Worm (Caenorhabditis elegans): Measurements from ENCODE around the gene str-32.

DNA sequence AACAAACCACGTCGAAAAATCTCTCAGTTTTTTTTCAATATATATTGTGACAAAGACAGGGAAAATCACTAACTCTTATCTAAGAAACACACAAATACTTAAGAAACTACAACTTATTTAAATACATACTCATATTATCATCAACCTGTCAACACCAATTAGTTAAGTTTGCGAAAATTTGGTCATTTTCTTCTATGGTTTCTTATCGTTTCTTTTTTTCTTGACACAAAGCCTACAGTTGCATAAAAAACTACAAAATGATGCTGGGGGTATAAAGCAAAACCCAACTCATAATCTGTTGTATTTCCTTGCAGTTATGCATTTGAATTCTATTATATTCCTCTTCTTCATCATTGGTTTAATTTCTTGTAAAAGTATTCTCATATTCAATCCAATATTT is 19.8 kb upstream of the str-32 start, which contains the start of gene ugt-67:
- TF ChIP-seq R02D3.7 (tag; optimal IDR thresholded peaks at IDR 0.05) = no peak
- no peak for TF ChIP-seq snpc-4 (tag; optimal IDR thresholded peaks at IDR 0.05)

Measured in whole organism, L2 larva.